Worm (Caenorhabditis elegans) whole organism, L2 larva: ENCODE results near the gene F58A3.4.

Experiments
- alr-1 ChIP-seq: fragments of 150-350 bp; optimal IDR thresholded peaks from 2 replicates; lab custom pipeline; 2014; ENCODE audit warnings: missing biosample characterization, missing genetic modification characterization
- ceh-16 ChIP-seq: fragments of 150-350 bp; optimal IDR thresholded peaks from 2 replicates; lab custom pipeline; 2014; ENCODE audit warnings: missing biosample characterization, missing genetic modification characterization
- mdl-1 ChIP-seq, 2 experiments: fragments of 150-350 bp in 1 of 2; sonication (generic microtip) in 1 of 2; optimal IDR thresholded peaks; 2 replicates each; lab custom pipeline; 2017; ENCODE audit warnings: missing biosample characterization in 2 of 2, missing genetic modification characterization in 2 of 2
- nhr-77 ChIP-seq: fragments of 150-350 bp; optimal IDR thresholded peaks from 2 replicates; lab custom pipeline; 2014; ENCODE audit warnings: missing biosample characterization, missing genetic modification characterization

- TF ChIP-seq ceh-16 (tag; lab: Kevin White, UChicago) (no peak), nhr-77 (tag; lab: Kevin White, UChicago) (no peak), alr-1 (tag; lab: Kevin White, UChicago) (no peak), mdl-1 (tag; optimal IDR thresholded peaks at IDR 0.05; lab: Kevin White, UChicago) (no peak)
Measured at ce11 chrX:10981374-10981773, 29.1 kb downstream of the F58A3.4 start.
